Worm (Caenorhabditis elegans) whole organism, L4 larva: ENCODE measurements around the gene col-90.

Experiments
- D1046.2 ChIP-seq: fragments of 200-800 bp; sonication (Bioruptor generic); IDR thresholded peaks from 2 replicates; pipeline ENCODE4 v1.3.6; 2022; ENCODE audit warnings: missing genetic modification characterization, missing compliant biosample characterization
- F37D6.2 ChIP-seq: sonication (generic microtip); optimal IDR thresholded peaks from 2 replicates; lab custom pipeline; 2016; ENCODE audit warnings: mild to moderate bottlenecking, missing genetic modification characterization, missing compliant biosample characterization
- T20F7.1 ChIP-seq: fragments of 200-800 bp; sonication (Bioruptor generic); optimal IDR thresholded peaks from 2 replicates; lab custom pipeline; 2018; ENCODE audit warnings: mild to moderate bottlenecking, missing genetic modification characterization, missing compliant biosample characterization
- ZK546.5 ChIP-seq, 2 experiments: sonication (generic microtip); optimal IDR thresholded peaks; 2 replicates each; lab custom pipeline; 2017; ENCODE audit warnings: missing biosample characterization in 2 of 2, missing genetic modification characterization in 2 of 2
- aha-1 ChIP-seq: fragments of 150-350 bp; peaks from one replicate; lab custom pipeline; 2014; ENCODE audit warnings: missing biosample characterization, missing genetic modification characterization
- arid-1 ChIP-seq: fragments of 200-800 bp; sonication (Bioruptor generic); conservative IDR thresholded peaks from 2 replicates; pipeline ENCODE4 v1.3.6; 2022; ENCODE audit warnings: missing genetic modification reagents, missing genetic modification characterization, missing compliant biosample characterization
- ceh-20 ChIP-seq: fragments of 200-800 bp; sonication (Bioruptor generic); IDR thresholded peaks from 2 replicates; pipeline ENCODE4 v1.3.6; 2022; ENCODE audit warnings: missing genetic modification reagents, missing genetic modification characterization, missing compliant biosample characterization
- ceh-32 ChIP-seq: sonication (generic microtip); optimal IDR thresholded peaks from 2 replicates; lab custom pipeline; 2016; ENCODE audit warnings: mild to moderate bottlenecking, missing genetic modification characterization, missing compliant biosample characterization; ENCODE audit not compliant: poor library complexity
- ceh-62 ChIP-seq: sonication (generic microtip); optimal IDR thresholded peaks from 2 replicates; lab custom pipeline; 2017; ENCODE audit warnings: missing biosample characterization, missing genetic modification characterization
- ceh-82 ChIP-seq: sonication (generic microtip); optimal IDR thresholded peaks from 2 replicates; lab custom pipeline; 2017; ENCODE audit warnings: missing biosample characterization, missing genetic modification characterization
- cey-2 ChIP-seq: sonication (generic microtip); optimal IDR thresholded peaks from 3 replicates; lab custom pipeline; 2017; ENCODE audit warnings: missing genetic modification characterization, mild to moderate bottlenecking, missing compliant biosample characterization, antibody characterized with exemption, borderline replicate concordance; ENCODE audit not compliant: insufficient read depth
- daf-16 ChIP-seq, 3 experiments: sonication (generic microtip); optimal IDR thresholded peaks; 2 replicates each; lab custom pipeline; 2016 to 2017; ENCODE audit warnings: missing genetic modification characterization in 3 of 3, missing genetic modification reagents in 3 of 3, mild to moderate bottlenecking in 2 of 3, missing compliant biosample characterization in 2 of 3, missing biosample characterization in 1 of 3, moderate library complexity in 1 of 3
- dmd-8 ChIP-seq: fragments of 200-800 bp; sonication (Bioruptor generic); IDR thresholded peaks from 2 replicates; pipeline ENCODE4 v1.3.6; 2022; ENCODE audit warnings: missing genetic modification characterization, missing compliant biosample characterization
- dmd-9 ChIP-seq: fragments of 200-800 bp; sonication (Bioruptor generic); IDR thresholded peaks from 2 replicates; pipeline ENCODE4 v1.3.6; 2022; ENCODE audit warnings: missing genetic modification reagents, missing genetic modification characterization, missing compliant biosample characterization
- duxl-1 ChIP-seq: sonication (generic microtip); optimal IDR thresholded peaks from 2 replicates; lab custom pipeline; 2016; ENCODE audit warnings: mild to moderate bottlenecking, missing genetic modification characterization, moderate library complexity, missing compliant biosample characterization; ENCODE audit not compliant: poor library complexity
- dve-1 ChIP-seq: sonication (generic microtip); optimal IDR thresholded peaks from 2 replicates; lab custom pipeline; 2017; ENCODE audit warnings: antibody characterized with exemption, mild to moderate bottlenecking, missing genetic modification characterization, missing compliant biosample characterization; ENCODE audit not compliant: insufficient read depth
- hif-1 ChIP-seq, 2 experiments: sonication (generic microtip); optimal IDR thresholded peaks; 2 replicates each; lab custom pipeline; 2016 to 2017; ENCODE audit warnings: missing compliant biosample characterization in 2 of 2, missing genetic modification characterization in 2 of 2, missing genetic modification reagents in 2 of 2, missing genotype in 2 of 2, mild to moderate bottlenecking in 1 of 2
- hmg-1.1 ChIP-seq: fragments of 200-800 bp; sonication (Bioruptor generic); IDR thresholded peaks from 2 replicates; pipeline ENCODE4 v1.3.6; 2022; ENCODE audit warnings: missing genetic modification reagents, missing genetic modification characterization, missing compliant biosample characterization
- lin-13 ChIP-seq: fragments of 150-350 bp; optimal IDR thresholded peaks from 2 replicates; lab custom pipeline; 2014; ENCODE audit warnings: missing biosample characterization, missing genetic modification reagents, missing genetic modification characterization
- lir-3 ChIP-seq: sonication (generic microtip); optimal IDR thresholded peaks from 2 replicates; lab custom pipeline; 2016; ENCODE audit warnings: mild to moderate bottlenecking, missing genetic modification characterization, missing compliant biosample characterization
- madf-9 ChIP-seq: fragments of 200-800 bp; sonication (Bioruptor generic); conservative IDR thresholded peaks from 2 replicates; pipeline ENCODE4 v1.3.6; 2022; ENCODE audit warnings: missing genetic modification reagents, missing genetic modification characterization, missing compliant biosample characterization
- mdl-1 ChIP-seq, 2 experiments: fragments of 150-350 bp in 1 of 2; sonication (generic microtip) in 1 of 2; optimal IDR thresholded peaks; 2 replicates each; lab custom pipeline; 2014 to 2017; ENCODE audit warnings: missing biosample characterization in 2 of 2, missing genetic modification characterization in 2 of 2
- mxl-3 ChIP-seq: fragments of 200-800 bp; sonication (Bioruptor generic); optimal IDR thresholded peaks from 2 replicates; lab custom pipeline; 2018; ENCODE audit warnings: mild to moderate bottlenecking, missing genetic modification characterization, missing compliant biosample characterization
- nhr-28 ChIP-seq: fragments of 150-350 bp; optimal IDR thresholded peaks from 2 replicates; lab custom pipeline; 2014; ENCODE audit warnings: missing biosample characterization, missing genetic modification characterization
- nhr-41 ChIP-seq: fragments of 200-800 bp; sonication (Bioruptor generic); IDR thresholded peaks from 2 replicates; pipeline ENCODE4 v1.3.6; 2022; ENCODE audit warnings: missing genetic modification reagents, missing genetic modification characterization, missing compliant biosample characterization
- nhr-76 ChIP-seq: fragments of 150-350 bp; optimal IDR thresholded peaks from 2 replicates; lab custom pipeline; 2014; ENCODE audit warnings: missing biosample characterization, missing genetic modification characterization
- pha-4 ChIP-seq, 2 experiments: fragments of 150-350 bp in 1 of 2; fragments of 200-800 bp in 1 of 2; sonication (Bioruptor generic) in 1 of 2; IDR thresholded peaks in 1 of 2; optimal IDR thresholded peaks in 1 of 2; 2 replicates each; pipeline versions ENCODE4 v1.3.6 to Lab custom; 2014 to 2022; ENCODE audit warnings: missing genetic modification characterization in 2 of 2, missing genetic modification reagents in 2 of 2, missing biosample characterization in 1 of 2, missing compliant biosample characterization in 1 of 2
- php-3 ChIP-seq: fragments of 200-800 bp; sonication (Bioruptor generic); IDR thresholded peaks from 2 replicates; pipeline ENCODE4 v1.3.6; 2022; ENCODE audit warnings: missing genetic modification reagents, missing genetic modification characterization, missing compliant biosample characterization
- set-16 ChIP-seq: fragments of 200-800 bp; sonication (Bioruptor generic); IDR thresholded peaks from 2 replicates; pipeline ENCODE4 v1.3.6; 2022; ENCODE audit warnings: missing genetic modification reagents, missing genetic modification characterization, missing compliant biosample characterization
- snpc-1.2 ChIP-seq: fragments of 200-800 bp; sonication (Bioruptor generic); IDR thresholded peaks from 2 replicates; pipeline ENCODE4 v1.3.6; 2022; ENCODE audit warnings: missing genetic modification reagents, missing genetic modification characterization, missing compliant biosample characterization
- tag-97 ChIP-seq: fragments of 200-800 bp; sonication (Bioruptor generic); IDR thresholded peaks from 2 replicates; pipeline ENCODE4 v1.3.6; 2022; ENCODE audit warnings: missing genetic modification characterization, missing compliant biosample characterization
- unc-130 ChIP-seq: sonication (generic microtip); optimal IDR thresholded peaks from 2 replicates; lab custom pipeline; 2016; ENCODE audit warnings: missing genetic modification reagents, missing genetic modification characterization, missing compliant biosample characterization
- ztf-11 ChIP-seq: fragments of 150-350 bp; optimal IDR thresholded peaks from 2 replicates; lab custom pipeline; 2014; ENCODE audit warnings: missing biosample characterization, missing genetic modification characterization

Gene col-90

ce11 chrIII:7981938-7982337 lies 33.3 kb downstream of the col-90 start:
- TF ChIP-seq cey-2 (no peak), D1046.2 (GFP tag; lab: Robert Waterston, UW) (peak; percentile 57; the same call in 1 of the 2 replicates), set-16 (GFP tag; lab: Robert Waterston, UW) (peak; percentile 64), ceh-20 (no peak), dve-1 (tag; lab: Kevin White, UChicago) (no peak), ceh-82 (tag; lab: Kevin White, UChicago) (no peak), arid-1 (GFP tag; lab: Robert Waterston, UW) (no peak), F37D6.2 (tag; lab: Kevin White, UChicago) (no peak), aha-1 (peak; percentile 11), hif-1 (tag; optimal IDR thresholded peaks at IDR 0.05; lab: Kevin White, UChicago) (no peak), dmd-8 (GFP tag; lab: Robert Waterston, UW) (no peak), snpc-1.2 (GFP tag; lab: Robert Waterston, UW) (0 out of 2 replicates have a peak, but pooled peaks have one; percentile 8), lir-3 (no peak), php-3 (no peak), lin-13 (GFP tag; lab: Kevin White, UChicago) (no peak), ceh-62 (no peak), duxl-1 (tag; lab: Kevin White, UChicago) (no peak), ZK546.5 (tag; optimal IDR thresholded peaks at IDR 0.05; lab: Kevin White, UChicago) (no peak), T20F7.1 (GFP tag; lab: Kevin White, UChicago) (no peak)

- TF ChIP-seq tag-97 (no peak), madf-9 (GFP tag; lab: Robert Waterston, UW) (no peak), daf-16 (GFP tag; optimal IDR thresholded peaks at IDR 0.05; lab: Kevin White, UChicago) (no peak), daf-16 (tag; optimal IDR thresholded peaks at IDR 0.05; lab: Kevin White, UChicago) (no peak), dmd-9 (no peak), mxl-3 (GFP tag; lab: Kevin White, UChicago) (no peak), mdl-1 (tag; optimal IDR thresholded peaks at IDR 0.05; lab: Kevin White, UChicago) (no peak), nhr-28 (tag; lab: Kevin White, UChicago) (no peak), pha-4 (GFP tag; IDR thresholded peaks at IDR 0.05; lab: Robert Waterston, UW) (no peak), pha-4 (tag; optimal IDR thresholded peaks at IDR 0.05; lab: Kevin White, UChicago) (no peak), dve-1 (tag; lab: Kevin White, UChicago) (no peak), nhr-76 (tag; lab: Kevin White, UChicago) (no peak), hmg-1.1 (GFP tag; lab: Robert Waterston, UW) (no peak), ceh-32 (tag; lab: Kevin White, UChicago) (no peak), nhr-41 (GFP tag; lab: Robert Waterston, UW) (no peak), ztf-11 (tag; lab: Kevin White, UChicago) (no peak), set-16 (GFP tag; lab: Robert Waterston, UW) (no peak)
Measured at ce11 chrIII:7986585-7987171, 38.0 kb downstream of the col-90 start, which contains the start of gene hrpk-2. TSS of gene hrpk-2 (plus strand) at chrIII:7987121.

- TF ChIP-seq unc-130: no peak
- peak; percentile 50 for TF ChIP-seq aha-1
Measured at ce11 chrIII:7996353-7996752, 47.7 kb downstream of the col-90 start, which contains the start of gene npr-17. TSS of gene npr-17 (minus strand) at chrIII:7996453.
